Worm (Caenorhabditis elegans) whole organism, L1 larva: ENCODE results near the gene mfsd-13.2.
A peak's percentile ranks its signal among the peaks of the same experiment; 100 is the strongest.

ENCODE experiments used
- aha-1 ChIP-seq: fragments of 150-350 bp; optimal IDR thresholded peaks from 2 replicates; lab custom pipeline; 2014; ENCODE audit warnings: missing biosample characterization, missing genetic modification characterization
- aly-2 ChIP-seq: fragments of 150-350 bp; optimal IDR thresholded peaks from 2 replicates; lab custom pipeline; 2014; ENCODE audit warnings: missing biosample characterization, missing genetic modification characterization
- ama-1 ChIP-seq: fragments of 150-350 bp; optimal IDR thresholded peaks from 2 replicates; lab custom pipeline; 2014
- ces-1 ChIP-seq: fragments of 150-350 bp; optimal IDR thresholded peaks from 2 replicates; lab custom pipeline; 2014; ENCODE audit warnings: missing biosample characterization, missing genetic modification reagents, missing genetic modification characterization
- efl-3 ChIP-seq: fragments of 200-800 bp; sonication (Bioruptor generic); optimal IDR thresholded peaks from 2 replicates; lab custom pipeline; 2018; ENCODE audit warnings: mild to moderate bottlenecking, missing genetic modification characterization, missing compliant biosample characterization
- mdl-1 ChIP-seq, 2 experiments: fragments of 150-350 bp; optimal IDR thresholded peaks; 2 replicates each; lab custom pipeline; 2014 to 2017; ENCODE audit warnings: missing biosample characterization in 2 of 2, missing genetic modification characterization in 2 of 2, inconsistent platforms in 1 of 2
- mep-1 ChIP-seq: fragments of 150-350 bp; optimal IDR thresholded peaks from 2 replicates; lab custom pipeline; 2014; ENCODE audit warnings: missing biosample characterization, missing genetic modification characterization
- nhr-28 ChIP-seq: fragments of 150-350 bp; optimal IDR thresholded peaks from 2 replicates; lab custom pipeline; 2014; ENCODE audit warnings: missing biosample characterization, missing genetic modification characterization
- pag-3 ChIP-seq: sonication (generic microtip); optimal IDR thresholded peaks from 2 replicates; lab custom pipeline; 2017; ENCODE audit warnings: missing genetic modification characterization, mild to moderate bottlenecking, missing compliant biosample characterization, antibody characterized with exemption, borderline replicate concordance; ENCODE audit not compliant: insufficient read depth
- snpc-4 ChIP-seq: fragments of 150-350 bp; optimal IDR thresholded peaks from 2 replicates; lab custom pipeline; 2014; ENCODE audit warnings: missing biosample characterization, missing genetic modification characterization
- swsn-7 ChIP-seq: sonication (generic microtip); optimal IDR thresholded peaks from 2 replicates; lab custom pipeline; 2016; ENCODE audit warnings: missing genetic modification characterization, missing compliant biosample characterization
- unc-62 ChIP-seq: fragments of 150-350 bp; optimal IDR thresholded peaks from 2 replicates; lab custom pipeline; 2014; ENCODE audit warnings: missing biosample characterization, missing genetic modification reagents, missing genetic modification characterization

DNA sequence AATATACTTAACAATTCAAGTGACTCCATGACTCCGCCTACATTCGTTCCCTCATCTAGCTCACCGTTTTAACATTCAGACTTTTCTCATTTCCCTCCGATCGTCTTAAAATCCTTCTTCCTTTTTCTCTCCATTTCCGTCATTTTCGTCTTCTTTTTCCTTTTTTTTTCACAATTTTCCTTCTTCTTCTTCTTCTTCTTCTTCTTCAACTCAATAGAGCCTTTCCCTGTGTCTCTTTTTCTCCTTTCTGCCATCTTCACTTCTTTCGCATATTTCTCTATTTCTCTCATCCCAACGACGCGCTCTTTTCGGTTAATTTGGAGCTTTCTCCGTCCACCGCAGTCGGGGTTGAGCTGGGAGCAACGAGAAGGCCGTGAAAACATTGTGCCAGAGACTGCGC lies 17.0 kb upstream of the mfsd-13.2 start:
- no peak for TF ChIP-seq nhr-28 (tag; lab: Kevin White, UChicago)
- no peak for TF ChIP-seq snpc-4 (tag; lab: Kevin White, UChicago)
- no peak for TF ChIP-seq efl-3 (GFP tag; lab: Kevin White, UChicago)
- no peak for TF ChIP-seq ama-1 (lab: Kevin White, UChicago)
- TF ChIP-seq swsn-7 (tag; lab: Kevin White, UChicago), result peak; percentile 14
- no peak for TF ChIP-seq aha-1 (tag; lab: Kevin White, UChicago)
- peak; percentile 35 for TF ChIP-seq mep-1
- no peak for TF ChIP-seq pag-3
- no peak for TF ChIP-seq aly-2 (tag; lab: Kevin White, UChicago)
- no peak for TF ChIP-seq mdl-1 (tag; optimal IDR thresholded peaks at IDR 0.05; lab: Kevin White, UChicago)
- no peak for TF ChIP-seq ces-1 (GFP tag; lab: Kevin White, UChicago)
- no peak for TF ChIP-seq unc-62
